Fruit fly (Drosophila melanogaster) whole organism, wandering third instar larva: Measurements from ENCODE around the gene CG43117.

Experiments used
- Abd-B ChIP-seq: fragments of >200 bp; optimal IDR thresholded peaks from 2 replicates; lab custom pipeline; 2017; ENCODE audit warnings: missing biosample characterization, missing genetic modification characterization
- CG32264 ChIP-seq: fragments of 200-800 bp; sonication (Bioruptor generic); optimal IDR thresholded peaks from 2 replicates; lab custom pipeline; 2016; ENCODE audit warnings: missing biosample characterization, missing genetic modification characterization
- CG9705 ChIP-seq: fragments of 200-800 bp; sonication (Bioruptor generic); optimal IDR thresholded peaks from 2 replicates; lab custom pipeline; 2018; ENCODE audit warnings: missing biosample characterization, mild to moderate bottlenecking, missing genetic modification characterization
- Dif ChIP-seq: fragments of 200-275, 200-300 bp; sonication (Bioruptor generic); optimal IDR thresholded peaks from 2 replicates; lab custom pipeline; 2018; ENCODE audit warnings: missing biosample characterization, missing genetic modification characterization; ENCODE audit not compliant: partially characterized antibody
- GATAd ChIP-seq: sonication (Bioruptor generic); optimal IDR thresholded peaks from 2 replicates; lab custom pipeline; 2016; ENCODE audit warnings: missing biosample characterization, missing genetic modification characterization
- HLH106 ChIP-seq: fragments of 200-800 bp; optimal IDR thresholded peaks from 3 replicates; lab custom pipeline; 2019; ENCODE audit warnings: missing biosample characterization, mild to moderate bottlenecking, missing genetic modification characterization, moderate library complexity
- Mio ChIP-seq: sonication (Bioruptor generic); optimal IDR thresholded peaks from 2 replicates; lab custom pipeline; 2016; ENCODE audit warnings: missing biosample characterization, missing genetic modification characterization
- Myc ChIP-seq: fragments of >200 bp; optimal IDR thresholded peaks from 2 replicates; lab custom pipeline; 2017
- Sp1 ChIP-seq: fragments of 200-800 bp; sonication (Bioruptor generic); optimal IDR thresholded peaks from 3 replicates; lab custom pipeline; 2019; ENCODE audit warnings: missing biosample characterization, mild to moderate bottlenecking, missing genetic modification characterization, moderate library complexity
- Vsx2 ChIP-seq: fragments of 200-300, 225-300 bp; sonication (Bioruptor generic); optimal IDR thresholded peaks from 2 replicates; lab custom pipeline; 2018; ENCODE audit warnings: missing biosample characterization, missing genetic modification characterization; ENCODE audit not compliant: partially characterized antibody
- br ChIP-seq: fragments of 200-800 bp; sonication (Bioruptor generic); optimal IDR thresholded peaks from 2 replicates; lab custom pipeline; 2016; ENCODE audit warnings: missing biosample characterization, missing genetic modification characterization
- brk ChIP-seq: fragments of 200-800 bp; sonication (Bioruptor generic); optimal IDR thresholded peaks from 2 replicates; lab custom pipeline; 2016; ENCODE audit warnings: missing biosample characterization, mild to moderate bottlenecking, missing genetic modification characterization
- dl ChIP-seq, 2 experiments: fragments of 175-275, 200-275 bp in 1 of 2; fragments of 200-275 bp in 1 of 2; sonication (Bioruptor generic); optimal IDR thresholded peaks; lab custom pipeline; 2018; ENCODE audit warnings: mild to moderate bottlenecking in 2 of 2, missing biosample characterization in 2 of 2, missing genetic modification characterization in 2 of 2, moderate library complexity in 2 of 2; ENCODE audit not compliant: partially characterized antibody in 2 of 2, insufficient read depth in 1 of 2
- dmrt93B ChIP-seq: fragments of 200-800 bp; sonication (Bioruptor generic); optimal IDR thresholded peaks from 2 replicates; lab custom pipeline; 2018; ENCODE audit warnings: missing biosample characterization, mild to moderate bottlenecking, missing genetic modification characterization
- ey ChIP-seq: fragments of 200-800 bp; sonication (Bioruptor generic); optimal IDR thresholded peaks from 2 replicates; lab custom pipeline; 2016; ENCODE audit warnings: missing biosample characterization, missing genetic modification characterization
- foxo ChIP-seq, 2 experiments: fragments of 200-800 bp; sonication (Bioruptor generic); optimal IDR thresholded peaks; 2 replicates in 1 of 2; 3 replicates in 1 of 2; lab custom pipeline; 2016 to 2017; ENCODE audit warnings: missing biosample characterization in 2 of 2, missing genetic modification characterization in 2 of 2
- fru ChIP-seq: fragments of 200-800 bp; sonication (Bioruptor generic); optimal IDR thresholded peaks from 3 replicates; lab custom pipeline; 2016; ENCODE audit warnings: missing biosample characterization, mild to moderate bottlenecking, missing genetic modification characterization
- jim ChIP-seq: fragments of 175-275, 200-325 bp; sonication (Bioruptor generic); optimal IDR thresholded peaks from 2 replicates; lab custom pipeline; 2016; ENCODE audit warnings: missing biosample characterization, mild to moderate bottlenecking, missing genetic modification characterization
- lola ChIP-seq: fragments of >200 bp; optimal IDR thresholded peaks from 2 replicates; lab custom pipeline; 2017; ENCODE audit warnings: missing biosample characterization, missing genetic modification characterization
- pan ChIP-seq: fragments of >200 bp; optimal IDR thresholded peaks from 2 replicates; lab custom pipeline; 2017
- psq ChIP-seq: fragments of 200-800 bp; sonication (Bioruptor generic); optimal IDR thresholded peaks from 3 replicates; lab custom pipeline; 2017; ENCODE audit warnings: missing biosample characterization, mild to moderate bottlenecking, missing genetic modification characterization, moderate library complexity
- sage ChIP-seq: fragments of 200-800 bp; sonication (Bioruptor generic); optimal IDR thresholded peaks from 2 replicates; lab custom pipeline; 2016; ENCODE audit warnings: missing biosample characterization, mild to moderate bottlenecking, missing genetic modification characterization
- sv ChIP-seq: fragments of 200-800 bp; sonication (Bioruptor generic); optimal IDR thresholded peaks from 3 replicates; lab custom pipeline; 2016; ENCODE audit warnings: missing biosample characterization, missing genetic modification characterization
- tai ChIP-seq: sonication (Bioruptor generic); optimal IDR thresholded peaks from 2 replicates; lab custom pipeline; 2016; ENCODE audit warnings: missing biosample characterization, missing genetic modification characterization
- woc ChIP-seq: sonication (Bioruptor generic); optimal IDR thresholded peaks from 2 replicates; lab custom pipeline; 2016; ENCODE audit warnings: missing biosample characterization, mild to moderate bottlenecking, missing genetic modification characterization

CG43117 gene

DNA sequence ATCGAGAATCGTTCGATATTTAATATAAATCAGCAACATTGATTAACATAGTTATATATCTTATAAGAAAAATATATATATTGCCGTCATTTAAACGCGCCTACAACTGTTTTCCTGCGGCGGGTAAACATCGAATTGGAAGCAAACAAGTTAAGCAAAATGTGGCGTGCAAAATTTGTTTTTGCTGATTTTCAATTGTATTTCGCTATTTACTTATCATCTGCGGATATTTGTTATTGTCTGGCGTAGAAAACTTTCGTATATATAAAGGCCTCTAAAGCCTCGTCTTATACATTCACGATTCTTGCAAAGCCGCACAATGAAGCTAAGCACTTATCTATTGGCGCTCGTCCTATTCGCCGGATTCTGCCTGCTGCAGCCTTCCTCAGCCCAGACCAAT, at the start of gene CG43117:
CG43117 (plus strand) TSS at position 301 of the 400 bp plus-strand sequence.
- TF ChIP-seq lola (GFP tag; lab: Kevin White, UChicago) (no peak), sage (GFP tag; lab: Kevin White, UChicago) (no peak), sv (GFP tag; lab: Kevin White, UChicago) (no peak), woc (no peak), foxo (GFP tag; optimal IDR thresholded peaks at IDR 0.05; lab: Kevin White, UChicago) (no peak), Abd-B (GFP tag; lab: Kevin White, UChicago) (no peak), Sp1 (GFP tag; lab: Kevin White, UChicago) (no peak), dl (GFP tag; optimal IDR thresholded peaks at IDR 0.05; lab: Kevin White, UChicago; ENCODE audit: insufficient read depth in 1 of 2, partially characterized antibody in 2 of 2) (no peak), psq (GFP tag; lab: Kevin White, UChicago) (no peak), pan (no peak), Vsx2 (GFP tag; lab: Kevin White, UChicago) (no peak), fru (GFP tag; lab: Kevin White, UChicago) (no peak), ey (no peak)

DNA sequence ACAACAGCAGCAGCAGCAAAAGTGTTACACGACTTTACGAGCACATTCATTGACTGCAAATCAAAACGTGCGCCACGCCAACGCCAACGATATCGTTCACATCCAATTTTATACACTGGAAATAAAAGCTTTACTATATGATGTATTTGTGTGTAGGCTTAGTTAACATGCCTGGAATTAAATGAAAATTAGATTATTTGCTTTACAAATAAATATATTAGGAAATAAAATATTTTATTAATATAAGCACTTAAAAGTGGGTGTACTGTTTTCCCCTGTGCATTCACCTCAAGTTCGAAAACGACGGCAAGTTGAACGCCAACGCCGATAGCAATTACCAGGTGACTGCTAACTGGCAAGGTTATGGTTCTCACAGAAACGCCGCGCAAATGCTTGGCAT, 44.8 kb upstream of the CG43117 start:
- TF ChIP-seq brk (GFP tag; lab: Kevin White, UChicago) (no peak), Vsx2 (GFP tag; lab: Kevin White, UChicago) (no peak)

DNA sequence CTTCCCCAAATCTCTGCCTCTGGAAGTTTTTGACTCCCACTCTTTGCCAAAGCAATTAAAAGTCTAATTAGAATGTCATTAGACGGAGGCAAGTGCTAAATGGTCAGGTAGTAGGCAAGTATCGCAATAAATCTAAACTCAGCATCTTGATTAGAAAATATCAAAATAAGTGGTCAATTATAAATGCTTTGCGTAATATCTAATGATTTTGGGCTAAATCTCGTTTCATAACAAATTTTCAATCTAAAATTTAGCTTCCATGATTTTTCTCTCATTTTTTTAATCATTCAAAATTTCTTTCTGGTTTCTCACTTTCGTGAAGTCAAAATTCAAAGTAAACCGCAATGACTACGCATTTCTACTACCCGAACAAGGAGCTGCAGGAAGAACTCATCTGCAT, 40.8 kb upstream of the CG43117 start, which contains the start of gene Ald2:
Ald2 (plus strand) TSS at position 301 of the 400 bp plus-strand sequence.
- TF ChIP-seq Myc (lab: Kevin White, UChicago) (no peak), CG32264 (GFP tag; lab: Kevin White, UChicago) (no peak), Mio (no peak), psq (GFP tag; lab: Kevin White, UChicago) (no peak), Vsx2 (GFP tag; lab: Kevin White, UChicago) (no peak), brk (GFP tag; lab: Kevin White, UChicago) (no peak), dmrt93B (GFP tag; lab: Kevin White, UChicago) (no peak), sage (GFP tag; lab: Kevin White, UChicago) (no peak), CG9705 (no peak)

DNA sequence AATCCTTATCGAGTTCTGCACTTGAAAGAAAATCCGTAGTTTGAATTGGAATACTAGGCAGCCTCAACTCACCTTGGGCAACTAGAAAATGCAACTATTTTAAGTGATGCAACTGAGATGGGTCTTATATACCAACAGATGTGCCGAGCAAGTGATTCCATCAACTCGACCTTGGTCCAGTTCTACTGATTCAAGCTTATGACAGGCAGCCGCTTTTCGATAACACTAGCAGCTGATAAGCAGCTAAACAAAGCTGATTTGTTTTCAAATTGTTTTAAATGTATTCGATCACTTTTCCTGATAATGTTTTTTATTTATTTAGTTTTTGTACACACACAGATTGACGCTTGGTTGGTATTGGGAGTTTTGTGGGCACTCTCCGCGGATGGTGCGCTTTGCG, 29.6 kb upstream of the CG43117 start, which contains the start of gene CG6503:
CG6503 (minus strand) TSS at position 101 of the 400 bp plus-strand sequence.
- TF ChIP-seq CG9705: no peak
- TF ChIP-seq fru (GFP tag; lab: Kevin White, UChicago): no peak
- no peak for TF ChIP-seq pan
- no peak for TF ChIP-seq ey
- TF ChIP-seq jim: no peak
- TF ChIP-seq Vsx2 (GFP tag; lab: Kevin White, UChicago): no peak
- TF ChIP-seq foxo (GFP tag; optimal IDR thresholded peaks at IDR 0.05; lab: Kevin White, UChicago): no peak
- TF ChIP-seq br: no peak
- TF ChIP-seq sage (GFP tag; lab: Kevin White, UChicago): no peak
- no peak for TF ChIP-seq brk (GFP tag; lab: Kevin White, UChicago)
- no peak for TF ChIP-seq lola (GFP tag; lab: Kevin White, UChicago)
- TF ChIP-seq GATAd (GFP tag; lab: Kevin White, UChicago): no peak

DNA sequence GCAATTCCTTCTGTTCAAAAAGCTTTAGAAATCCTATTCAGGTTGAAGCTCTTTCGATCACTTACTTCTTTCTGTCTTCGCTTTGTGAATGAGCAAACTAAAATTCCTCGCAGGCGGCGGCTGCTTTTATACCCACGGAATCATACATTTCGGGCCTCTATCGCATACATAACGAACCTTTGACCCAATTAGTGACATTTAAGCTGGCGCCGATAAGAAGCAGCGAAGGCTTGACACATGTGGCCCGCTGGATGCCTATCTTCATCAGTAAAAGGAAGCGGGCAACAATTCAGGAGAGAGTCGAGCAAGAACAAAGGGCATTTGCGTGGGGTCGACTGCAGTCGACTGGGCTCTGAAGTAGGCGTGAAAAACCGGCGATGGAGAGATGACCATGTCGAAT, 28.9 kb upstream of the CG43117 start, which contains the start of gene CG34291:
CG34291 (minus strand) TSS at position 101 of the 400 bp plus-strand sequence.
- TF ChIP-seq ey (no peak), jim (no peak), sage (GFP tag; lab: Kevin White, UChicago) (no peak), Myc (lab: Kevin White, UChicago) (no peak), brk (GFP tag; lab: Kevin White, UChicago) (no peak)
- TF ChIP-seq, all 38 proteins: peak for 0

DNA sequence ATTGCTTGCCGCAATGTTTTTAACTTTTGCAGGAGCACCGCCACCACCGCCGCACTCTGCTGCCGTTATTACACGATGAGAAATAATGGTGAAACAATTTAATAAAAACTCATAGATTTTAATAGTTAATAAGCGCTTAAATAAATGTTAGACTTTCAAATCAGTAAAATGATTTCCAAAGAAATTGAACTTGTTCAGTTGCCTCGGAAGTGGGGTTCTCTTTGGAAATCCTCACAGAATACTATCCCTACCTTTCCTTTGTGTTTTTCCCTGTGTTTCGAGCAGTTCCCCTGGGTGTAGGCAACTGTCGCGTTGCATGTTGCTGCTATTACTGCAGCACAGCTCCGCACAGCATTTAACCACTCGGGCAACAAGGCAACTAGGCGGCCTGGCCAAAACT, 26.4 kb upstream of the CG43117 start:
- TF ChIP-seq fru (GFP tag; lab: Kevin White, UChicago) (peak; percentile 16), tai (GFP tag; lab: Kevin White, UChicago) (no peak)

DNA sequence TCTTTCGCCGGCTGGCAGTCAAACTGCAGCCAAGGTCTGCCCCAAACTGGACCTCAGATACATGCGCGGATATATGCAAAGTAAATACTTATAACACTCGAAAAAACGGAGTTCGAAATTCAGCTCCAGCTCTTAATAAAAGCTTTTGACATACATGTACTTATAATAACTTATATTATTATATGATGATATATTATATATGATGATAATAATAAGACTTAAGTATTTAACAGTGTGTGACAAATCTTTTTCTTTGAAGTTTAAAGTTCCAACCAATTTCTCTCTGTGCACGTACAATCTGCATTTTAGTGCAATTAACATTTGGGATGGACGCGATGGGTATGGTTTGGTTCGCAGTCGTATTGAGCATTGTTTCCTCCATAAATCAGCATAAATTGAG, 25.0 kb upstream of the CG43117 start:
- TF ChIP-seq HLH106 (tag; lab: Kevin White, UChicago): peak; percentile 14
- no peak for TF ChIP-seq brk (GFP tag; lab: Kevin White, UChicago)
- TF ChIP-seq Dif (GFP tag; lab: Kevin White, UChicago): no peak
- TF ChIP-seq, all 38 proteins: peak for 1
